Worm (Caenorhabditis elegans) whole organism, L4 larva: ENCODE measurements around the gene H35N09.1.

Source experiments
- R02D3.7 ChIP-seq: fragments of 150-350 bp; sonication (generic microtip); optimal IDR thresholded peaks from 3 replicates; lab custom pipeline; 2014; ENCODE audit warnings: missing biosample characterization, missing genetic modification characterization
- aly-2 ChIP-seq: sonication (generic microtip); optimal IDR thresholded peaks from 2 replicates; lab custom pipeline; 2018; ENCODE audit warnings: missing biosample characterization, missing genetic modification characterization
- ama-1 ChIP-seq: fragments of 150-350 bp; optimal IDR thresholded peaks from 2 replicates; lab custom pipeline; 2014; ENCODE audit warnings: inconsistent platforms, mixed read lengths
- ceh-44 ChIP-seq: fragments of 200-800 bp; sonication (Bioruptor generic); IDR thresholded peaks from 2 replicates; pipeline ENCODE4 v1.3.6; 2022; ENCODE audit warnings: missing genetic modification reagents, missing genetic modification characterization, missing compliant biosample characterization
- dmd-8 ChIP-seq: fragments of 200-800 bp; sonication (Bioruptor generic); IDR thresholded peaks from 2 replicates; pipeline ENCODE4 v1.3.6; 2022; ENCODE audit warnings: missing genetic modification characterization, missing compliant biosample characterization
- dpl-1 ChIP-seq: fragments of 150-350 bp; optimal IDR thresholded peaks from 2 replicates; lab custom pipeline; 2014; ENCODE audit warnings: missing biosample characterization, missing genetic modification reagents, missing genetic modification characterization
- hmg-1.1 ChIP-seq: fragments of 200-800 bp; sonication (Bioruptor generic); IDR thresholded peaks from 2 replicates; pipeline ENCODE4 v1.3.6; 2022; ENCODE audit warnings: missing genetic modification reagents, missing genetic modification characterization, missing compliant biosample characterization
- nhr-10 ChIP-seq: fragments of 150-350 bp; optimal IDR thresholded peaks from 2 replicates; lab custom pipeline; 2014; ENCODE audit warnings: missing biosample characterization, missing genetic modification characterization
- nhr-237 ChIP-seq: sonication (generic microtip); optimal IDR thresholded peaks from 2 replicates; lab custom pipeline; 2017; ENCODE audit warnings: missing biosample characterization, missing genetic modification characterization
- nhr-28 ChIP-seq: fragments of 150-350 bp; optimal IDR thresholded peaks from 2 replicates; lab custom pipeline; 2014; ENCODE audit warnings: missing biosample characterization, missing genetic modification characterization
- skn-1 ChIP-seq: fragments of 150-350 bp; optimal IDR thresholded peaks from 2 replicates; lab custom pipeline; 2014; ENCODE audit warnings: missing biosample characterization, missing genetic modification characterization
- unc-130 ChIP-seq: sonication (generic microtip); optimal IDR thresholded peaks from 2 replicates; lab custom pipeline; 2016; ENCODE audit warnings: missing genetic modification reagents, missing genetic modification characterization, missing compliant biosample characterization
- unc-62 ChIP-seq, 3 experiments: fragments of 150-350 bp in 1 of 3; sonication (generic microtip); optimal IDR thresholded peaks in 2 of 3; peaks in 1 of 3; 1 replicate in 1 of 3; 2 replicates in 2 of 3; lab custom pipeline; 2014 to 2017; ENCODE audit warnings: missing biosample characterization in 3 of 3, missing genetic modification characterization in 3 of 3, missing genetic modification reagents in 3 of 3, missing genotype in 1 of 3

ce11 chrX:8646997-8647396, 41.9 kb downstream of the H35N09.1 start, which contains the start of gene F12D9.2:
- no peak for TF ChIP-seq aly-2 (tag; lab: Kevin White, UChicago)
- no peak for TF ChIP-seq unc-130 (GFP tag; lab: Kevin White, UChicago)
- no peak for TF ChIP-seq nhr-28
- TF ChIP-seq ama-1 (lab: Kevin White, UChicago): no peak
- no peak for TF ChIP-seq ceh-44 (GFP tag; lab: Robert Waterston, UW)
- TF ChIP-seq R02D3.7 (tag; lab: Kevin White, UChicago): no peak
- TF ChIP-seq dmd-8: no peak
- TF ChIP-seq nhr-10 (tag; lab: Kevin White, UChicago): no peak
- no peak for TF ChIP-seq hmg-1.1
- no peak for TF ChIP-seq nhr-237 (tag; lab: Kevin White, UChicago)
- TF ChIP-seq unc-62 (GFP tag; optimal IDR thresholded peaks at IDR 0.05 in 1 of 2; lab: Kevin White, UChicago): no peak
- TF ChIP-seq unc-62 (tag; optimal IDR thresholded peaks at IDR 0.05; lab: Kevin White, UChicago): no peak
- TF ChIP-seq dpl-1 (GFP tag; lab: Kevin White, UChicago): no peak
- TF ChIP-seq skn-1 (tag; lab: Kevin White, UChicago): no peak
